Fruit fly (Drosophila melanogaster): Measurements from ENCODE around the gene CG14052.

dm6 chrX:2241842-2242241 lies 18.3 kb downstream of the CG14052 start, which contains the start of gene kz:
- TF ChIP-seq Myc (optimal IDR thresholded peaks at IDR 0.05) = no peak
- TF ChIP-seq psq (optimal IDR thresholded peaks at IDR 0.05) = no peak
- no peak for TF ChIP-seq ttk (optimal IDR thresholded peaks at IDR 0.05)

Data from Kc167 (cell line).